Worm (Caenorhabditis elegans) whole organism, L3 larva: ENCODE measurements around the gene spp-26.

Experiments
- R02D3.7 ChIP-seq: fragments of 150-350 bp; optimal IDR thresholded peaks from 2 replicates; lab custom pipeline; 2014; ENCODE audit warnings: missing biosample characterization, missing genetic modification characterization
- aly-2 ChIP-seq: fragments of 150-350 bp; optimal IDR thresholded peaks from 2 replicates; lab custom pipeline; 2014; ENCODE audit warnings: missing biosample characterization, missing genetic modification characterization
- ceh-16 ChIP-seq: sonication (generic microtip); optimal IDR thresholded peaks from 2 replicates; lab custom pipeline; 2017; ENCODE audit warnings: missing biosample characterization, missing genetic modification characterization
- ceh-9 ChIP-seq: sonication (generic microtip); optimal IDR thresholded peaks from 2 replicates; lab custom pipeline; 2018; ENCODE audit warnings: missing biosample characterization, missing genetic modification characterization
- elt-3 ChIP-seq, 3 experiments: fragments of 150-350 bp in 1 of 3; sonication (generic microtip) in 2 of 3; optimal IDR thresholded peaks; 2 replicates in 2 of 3; 4 replicates in 1 of 3; lab custom pipeline; 2014 to 2017; ENCODE audit warnings: missing biosample characterization in 3 of 3, missing genetic modification characterization in 3 of 3
- eor-1 ChIP-seq, 2 experiments: fragments of 150-350 bp; optimal IDR thresholded peaks; 2 replicates each; lab custom pipeline; 2014 to 2018; ENCODE audit warnings: missing biosample characterization in 2 of 2, missing genetic modification characterization in 2 of 2
- fkh-10 ChIP-seq: sonication (generic microtip); optimal IDR thresholded peaks from 2 replicates; lab custom pipeline; 2017; ENCODE audit warnings: missing biosample characterization, missing genetic modification reagents, missing genetic modification characterization
- lin-39 ChIP-seq: fragments of 150-350 bp; optimal IDR thresholded peaks from 2 replicates; lab custom pipeline; 2018; ENCODE audit warnings: missing biosample characterization, missing genetic modification reagents, missing genetic modification characterization
- mdl-1 ChIP-seq: fragments of 150-350 bp; optimal IDR thresholded peaks from 2 replicates; lab custom pipeline; 2014; ENCODE audit warnings: missing biosample characterization, missing genetic modification characterization
- nhr-28 ChIP-seq: fragments of 150-350 bp; optimal IDR thresholded peaks from 2 replicates; lab custom pipeline; 2014; ENCODE audit warnings: missing biosample characterization, missing genetic modification characterization
- skn-1 ChIP-seq: fragments of 150-350 bp; optimal IDR thresholded peaks from 2 replicates; lab custom pipeline; 2014; ENCODE audit warnings: missing biosample characterization, missing genetic modification characterization

DNA sequence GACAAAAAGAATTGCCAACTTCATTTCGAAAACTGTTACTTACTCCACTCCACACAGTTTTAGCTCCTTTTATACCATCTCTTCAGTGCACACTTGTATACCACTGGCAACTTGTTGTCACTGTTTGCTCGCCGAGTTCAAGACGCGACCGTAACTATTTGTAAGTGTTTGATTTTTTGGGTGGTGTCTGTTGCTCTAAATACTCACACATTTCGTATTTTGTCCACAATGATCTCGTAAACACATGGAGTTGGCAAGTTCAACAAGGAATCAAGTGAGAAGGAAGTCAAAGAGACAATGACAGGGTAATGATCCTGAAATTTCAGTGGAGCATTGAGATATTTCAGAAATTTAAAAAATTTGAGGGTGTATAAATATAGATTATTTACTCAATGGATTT, 26.0 kb downstream of the spp-26 start, which contains the start of gene hpo-26:
- no peak for TF ChIP-seq fkh-10
- no peak for TF ChIP-seq skn-1 (tag; lab: Kevin White, UChicago)
- TF ChIP-seq R02D3.7: no peak
- no peak for TF ChIP-seq ceh-9
- TF ChIP-seq eor-1 (tag; optimal IDR thresholded peaks at IDR 0.05; lab: Kevin White, UChicago): no peak
- no peak for TF ChIP-seq elt-3 (tag; optimal IDR thresholded peaks at IDR 0.05; lab: Kevin White, UChicago)
- no peak for TF ChIP-seq lin-39 (tag; lab: Kevin White, UChicago)
- TF ChIP-seq nhr-28: no peak
- TF ChIP-seq ceh-16 (tag; lab: Kevin White, UChicago): no peak
- no peak for TF ChIP-seq mdl-1
- TF ChIP-seq aly-2 (tag; lab: Kevin White, UChicago): no peak
